Worm (Caenorhabditis elegans): Measurements from ENCODE around the gene tub-1.
A peak's percentile ranks its signal among the peaks of the same experiment; 100 is the strongest.

tub-1 gene

DNA sequence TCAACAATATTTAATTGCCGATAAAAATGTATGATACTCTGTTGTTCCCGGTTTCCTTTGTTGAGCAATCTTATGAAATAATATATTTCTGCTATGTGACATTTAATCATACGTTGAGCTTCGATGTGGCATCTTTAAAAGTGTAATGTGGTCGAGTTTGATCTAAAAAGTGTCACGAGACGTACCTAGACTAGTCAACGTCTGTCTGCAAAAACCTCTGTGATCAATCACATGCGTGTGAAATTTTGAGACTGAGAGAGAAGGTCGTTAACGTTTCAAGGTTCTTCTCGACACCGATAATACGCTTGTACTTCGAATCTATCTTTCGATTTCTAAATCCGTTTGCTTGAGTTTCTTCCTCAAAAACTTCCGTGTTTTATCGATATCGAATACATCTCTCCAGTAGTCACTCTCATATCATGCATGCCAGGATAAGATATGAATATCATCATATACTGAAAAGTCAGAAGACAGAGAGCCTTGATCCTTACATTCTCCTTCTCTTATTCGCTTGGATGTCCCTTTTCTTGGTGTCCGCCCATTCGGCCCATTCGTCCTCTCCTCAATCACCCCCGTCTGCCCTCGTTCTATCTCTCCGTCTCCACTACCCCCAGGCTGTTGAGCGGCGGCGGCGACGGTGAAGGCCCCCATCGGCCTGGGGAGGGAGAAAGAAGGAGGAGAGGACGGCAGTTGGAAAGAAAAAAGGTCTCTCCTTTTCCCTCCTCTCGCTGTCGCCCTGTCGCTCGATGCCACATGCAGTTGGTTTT lies 28.3 kb downstream of the tub-1 start (continued):
- TF ChIP-seq pax-1 (tag; optimal IDR thresholded peaks at IDR 0.05) (no peak), nfya-1 (tag; optimal IDR thresholded peaks at IDR 0.05) (peak; percentile 67), unc-3 (GFP tag; conservative IDR thresholded peaks at IDR 0.05) (no peak), unc-3 (tag; optimal IDR thresholded peaks at IDR 0.05) (no peak), fkh-10 (GFP tag; optimal IDR thresholded peaks at IDR 0.05) (no peak), gmeb-2 (tag; optimal IDR thresholded peaks at IDR 0.05) (no peak), F13H6.1 (tag; optimal IDR thresholded peaks at IDR 0.05) (peak; percentile 19), K09A11.1 (tag; optimal IDR thresholded peaks at IDR 0.05; ENCODE audit: insufficient read depth) (no peak), lin-11 (tag; optimal IDR thresholded peaks at IDR 0.05) (peak; percentile 33), sox-4 (tag; optimal IDR thresholded peaks at IDR 0.05) (peak; percentile 63), npax-4 (tag; optimal IDR thresholded peaks at IDR 0.05) (no peak), ceh-31 (tag; optimal IDR thresholded peaks at IDR 0.05) (peak; percentile 66), ref-2 (tag; optimal IDR thresholded peaks at IDR 0.05) (peak; percentile 45), hlh-30 (tag; optimal IDR thresholded peaks at IDR 0.05; ENCODE audit: insufficient read depth) (peak; percentile 10), pros-1 (tag; optimal IDR thresholded peaks at IDR 0.05) (peak; percentile 52), ceh-2 (tag; optimal IDR thresholded peaks at IDR 0.05) (no peak), elt-4 (tag; optimal IDR thresholded peaks at IDR 0.05) (no peak), unc-55 (GFP tag; optimal IDR thresholded peaks at IDR 0.05) (no peak), syd-9 (tag; optimal IDR thresholded peaks at IDR 0.05) (peak; percentile 70), ceh-14 (tag; optimal IDR thresholded peaks at IDR 0.05) (peak; percentile 30), dve-1 (tag; optimal IDR thresholded peaks at IDR 0.05) (no peak), madf-2 (tag; optimal IDR thresholded peaks at IDR 0.05) (no peak)

DNA sequence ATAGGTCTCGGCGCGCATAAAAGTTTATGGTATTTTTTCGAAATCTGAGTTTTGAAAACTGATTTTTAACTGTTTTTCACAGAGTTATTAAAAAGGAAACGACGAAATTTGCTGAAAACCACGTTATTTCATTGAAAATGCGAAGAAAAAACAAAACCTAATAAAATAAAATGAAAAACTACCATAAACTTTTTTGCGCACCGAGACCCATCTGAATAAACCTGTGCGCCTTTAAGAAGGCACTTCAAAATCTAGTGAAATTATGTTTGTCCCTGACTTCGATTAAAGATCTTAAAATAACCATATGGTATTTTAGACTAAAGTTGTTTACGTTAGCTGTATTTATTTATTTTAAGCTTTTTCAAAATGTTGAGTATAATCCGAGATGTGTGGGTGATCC lies 29.0 kb downstream of the tub-1 start:
- no peak for TF ChIP-seq sdc-2 (tag; optimal IDR thresholded peaks at IDR 0.05)
- TF ChIP-seq F13H6.1 (tag; optimal IDR thresholded peaks at IDR 0.05) = no peak
- TF ChIP-seq gmeb-2 (tag; optimal IDR thresholded peaks at IDR 0.05) = no peak
- no peak for TF ChIP-seq ama-1 (optimal IDR thresholded peaks at IDR 0.05)
- no peak for TF ChIP-seq ceh-24 (tag; optimal IDR thresholded peaks at IDR 0.05)
- TF ChIP-seq lin-11 (tag; optimal IDR thresholded peaks at IDR 0.05) = no peak
- no peak for TF ChIP-seq ref-2 (tag; optimal IDR thresholded peaks at IDR 0.05)
- no peak for TF ChIP-seq ceh-31 (tag; optimal IDR thresholded peaks at IDR 0.05)
- no peak for TF ChIP-seq zip-5 (tag; optimal IDR thresholded peaks at IDR 0.05)
- TF ChIP-seq ttx-3 (tag; optimal IDR thresholded peaks at IDR 0.05) = no peak
- TF ChIP-seq ets-4 (tag; optimal IDR thresholded peaks at IDR 0.05) = no peak
- TF ChIP-seq hlh-30 (tag; optimal IDR thresholded peaks at IDR 0.05; ENCODE audit: insufficient read depth) = no peak
- no peak for TF ChIP-seq odd-2 (tag; optimal IDR thresholded peaks at IDR 0.05)
- no peak for TF ChIP-seq tbx-2 (tag; optimal IDR thresholded peaks at IDR 0.05)
- no peak for TF ChIP-seq ceh-6 (GFP tag; optimal IDR thresholded peaks at IDR 0.05)
- no peak for TF ChIP-seq ceh-34 (tag; optimal IDR thresholded peaks at IDR 0.05)
- no peak for TF ChIP-seq pha-4 (tag; optimal IDR thresholded peaks at IDR 0.05)
- no peak for TF ChIP-seq unc-86 (tag; optimal IDR thresholded peaks at IDR 0.05)

DNA sequence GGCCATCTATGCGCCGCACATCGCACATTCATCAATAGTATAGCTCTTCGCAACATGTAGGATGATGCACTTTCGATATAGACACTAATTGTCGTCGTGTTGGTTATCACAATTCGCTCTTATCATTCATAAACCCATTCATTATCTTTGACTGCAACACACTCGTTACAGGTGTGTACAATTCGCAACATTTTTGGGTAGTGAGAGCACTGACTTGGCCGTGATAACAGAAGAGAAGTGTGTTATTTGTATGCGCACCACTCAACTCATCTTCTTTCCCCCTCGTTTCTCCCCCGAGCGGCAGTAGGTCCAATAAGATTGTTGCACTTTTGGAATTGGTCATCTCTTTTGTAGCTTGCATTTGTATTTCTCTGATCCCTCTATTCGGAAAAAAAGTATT lies 29.5 kb downstream of the tub-1 start:
- TF ChIP-seq tbx-2 (tag; optimal IDR thresholded peaks at IDR 0.05) = peak; percentile 8
- peak; percentile 64 for TF ChIP-seq ceh-22 (tag; optimal IDR thresholded peaks at IDR 0.05)
- TF ChIP-seq ceh-45 (GFP tag; IDR thresholded peaks at IDR 0.05) = no peak
- no peak for TF ChIP-seq ceh-30 (tag; optimal IDR thresholded peaks at IDR 0.05)
- no peak for TF ChIP-seq unc-3 (GFP tag; conservative IDR thresholded peaks at IDR 0.05)
- no peak for TF ChIP-seq unc-3 (tag; optimal IDR thresholded peaks at IDR 0.05)
- peak; percentile 96 for TF ChIP-seq elt-2 (tag; optimal IDR thresholded peaks at IDR 0.05)

All from whole organism, late embryonic.